Worm (Caenorhabditis elegans) whole organism, midembryonic: Measurements from ENCODE around the gene C25F6.1.

Experiments used
- T22C8.4 ChIP-seq: fragments of 200-800 bp; sonication (Bioruptor generic); IDR thresholded peaks from 2 replicates; pipeline ENCODE4 v1.3.6; 2022; ENCODE audit warnings: missing genetic modification characterization, missing compliant biosample characterization
- cog-1 ChIP-seq: sonication (generic microtip); optimal IDR thresholded peaks from 2 replicates; lab custom pipeline; 2016; ENCODE audit warnings: missing genetic modification characterization, missing compliant biosample characterization
- flt-1 ChIP-seq: fragments of 200-800 bp; sonication (Bioruptor generic); IDR thresholded peaks from 2 replicates; pipeline ENCODE4 v1.3.6; 2022; ENCODE audit warnings: missing genetic modification characterization, missing compliant biosample characterization
- klf-2 ChIP-seq: fragments of 200-800 bp; sonication (Bioruptor generic); conservative IDR thresholded peaks from 2 replicates; pipeline ENCODE4 v1.3.6; 2022; ENCODE audit warnings: missing genetic modification reagents, missing genetic modification characterization, missing compliant biosample characterization
- med-1 ChIP-seq: sonication (generic microtip); optimal IDR thresholded peaks from 2 replicates; lab custom pipeline; 2017; ENCODE audit warnings: missing genetic modification characterization, mild to moderate bottlenecking, missing compliant biosample characterization, antibody characterized with exemption, missing genetic modification reagents; ENCODE audit not compliant: insufficient read depth
- ref-1 ChIP-seq: fragments of 200-800 bp; sonication (Bioruptor generic); conservative IDR thresholded peaks from 2 replicates; pipeline ENCODE4 v1.3.6; 2022; ENCODE audit warnings: missing genetic modification reagents, missing genetic modification characterization, missing compliant biosample characterization
- tab-1 ChIP-seq: fragments of 200-800 bp; sonication (Bioruptor generic); IDR thresholded peaks from 2 replicates; pipeline ENCODE4 v1.3.6; 2022; ENCODE audit warnings: missing genetic modification characterization, missing compliant biosample characterization
- ztf-23 ChIP-seq: fragments of 200-800 bp; sonication (Bioruptor generic); IDR thresholded peaks from 2 replicates; pipeline ENCODE4 v1.3.6; 2022; ENCODE audit warnings: missing genetic modification reagents, missing genetic modification characterization, missing compliant biosample characterization
- ztf-29 ChIP-seq: fragments of 200-800 bp; sonication (Bioruptor generic); IDR thresholded peaks from 2 replicates; pipeline ENCODE4 v1.3.6; 2022; ENCODE audit warnings: missing genetic modification reagents, missing genetic modification characterization, missing compliant biosample characterization

Gene C25F6.1

ce11 chrX:5485931-5486537 lies at the start of gene C25F6.1:
Gene C25F6.1 (plus strand): TSS chrX:5486487.
- TF ChIP-seq flt-1 (GFP tag; lab: Robert Waterston, UW), result no peak
- no peak for TF ChIP-seq cog-1 (tag; lab: Kevin White, UChicago)
- no peak for TF ChIP-seq T22C8.4 (GFP tag; lab: Robert Waterston, UW)
- no peak for TF ChIP-seq ztf-23 (GFP tag; lab: Robert Waterston, UW)
- no peak for TF ChIP-seq klf-2 (GFP tag; lab: Robert Waterston, UW)
- no peak for TF ChIP-seq ztf-29
- no peak for TF ChIP-seq ref-1 (GFP tag; lab: Robert Waterston, UW)
- TF ChIP-seq tab-1 (GFP tag; lab: Robert Waterston, UW), result no peak
- TF ChIP-seq med-1, result no peak

ce11 chrX:5444863-5445262 lies 41.4 kb upstream of the C25F6.1 start, which contains the start of gene itm-2:
Gene itm-2 (plus strand): TSS chrX:5445163.
- no peak for TF ChIP-seq med-1
- no peak for TF ChIP-seq klf-2 (GFP tag; lab: Robert Waterston, UW)
- TF ChIP-seq tab-1 (GFP tag; lab: Robert Waterston, UW), result no peak
- TF ChIP-seq ztf-29, result no peak
- TF ChIP-seq T22C8.4 (GFP tag; lab: Robert Waterston, UW), result no peak
- no peak for TF ChIP-seq cog-1 (tag; lab: Kevin White, UChicago)
- no peak for TF ChIP-seq flt-1 (GFP tag; lab: Robert Waterston, UW)

DNA sequence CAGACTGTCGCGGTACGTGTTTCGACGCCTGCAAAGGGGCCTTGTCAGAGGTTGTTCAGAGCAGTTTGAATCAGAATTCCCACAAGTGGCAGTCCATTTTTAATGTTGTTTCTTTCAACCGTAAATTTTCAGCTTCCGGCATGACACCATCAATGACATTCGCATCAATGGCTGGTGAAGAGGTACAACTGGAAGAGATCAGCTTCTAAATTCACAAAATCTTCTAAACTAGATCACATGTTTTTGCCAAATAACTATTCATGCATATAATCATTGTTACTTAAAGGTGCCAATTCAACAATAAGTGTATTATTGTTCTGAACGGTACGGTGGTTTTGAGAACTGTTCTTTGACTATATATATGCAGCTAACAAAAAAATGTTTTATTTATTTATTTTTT lies 38.9 kb upstream of the C25F6.1 start:
- TF ChIP-seq klf-2 (GFP tag; lab: Robert Waterston, UW) (no peak), ztf-23 (GFP tag; lab: Robert Waterston, UW) (no peak), med-1 (no peak), cog-1 (tag; lab: Kevin White, UChicago) (no peak), T22C8.4 (GFP tag; lab: Robert Waterston, UW) (no peak), ztf-29 (no peak), ref-1 (GFP tag; lab: Robert Waterston, UW) (no peak), flt-1 (GFP tag; lab: Robert Waterston, UW) (no peak)

DNA sequence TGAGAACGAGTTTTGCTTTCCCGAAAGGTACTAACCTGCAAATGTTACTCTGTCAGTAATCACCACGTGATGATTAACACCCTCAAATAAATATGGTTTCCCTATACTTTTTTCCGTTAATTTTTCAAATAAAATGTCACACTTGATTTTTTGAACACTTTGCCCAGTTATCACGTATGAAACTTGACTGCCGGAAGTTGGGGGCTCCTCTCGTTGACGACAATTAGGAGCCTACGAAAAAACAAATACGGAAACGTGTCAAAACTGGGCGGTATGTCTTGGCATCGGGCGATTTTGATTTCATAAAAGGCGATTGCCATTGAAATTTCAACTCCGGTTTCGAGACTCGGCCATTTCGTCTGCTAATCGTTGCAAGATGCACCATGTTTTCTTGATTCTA lies 38.3 kb upstream of the C25F6.1 start, which contains the start of gene C25F6.8:
Gene C25F6.8, plus strand, starts transcription at position 301 of the 400 bp plus-strand sequence.
- TF ChIP-seq flt-1 (GFP tag; lab: Robert Waterston, UW) (no peak), klf-2 (GFP tag; lab: Robert Waterston, UW) (no peak), tab-1 (GFP tag; lab: Robert Waterston, UW) (no peak), ztf-29 (no peak), cog-1 (tag; lab: Kevin White, UChicago) (no peak), T22C8.4 (GFP tag; lab: Robert Waterston, UW) (no peak), med-1 (no peak), ref-1 (GFP tag; lab: Robert Waterston, UW) (no peak), ztf-23 (GFP tag; lab: Robert Waterston, UW) (no peak)

DNA sequence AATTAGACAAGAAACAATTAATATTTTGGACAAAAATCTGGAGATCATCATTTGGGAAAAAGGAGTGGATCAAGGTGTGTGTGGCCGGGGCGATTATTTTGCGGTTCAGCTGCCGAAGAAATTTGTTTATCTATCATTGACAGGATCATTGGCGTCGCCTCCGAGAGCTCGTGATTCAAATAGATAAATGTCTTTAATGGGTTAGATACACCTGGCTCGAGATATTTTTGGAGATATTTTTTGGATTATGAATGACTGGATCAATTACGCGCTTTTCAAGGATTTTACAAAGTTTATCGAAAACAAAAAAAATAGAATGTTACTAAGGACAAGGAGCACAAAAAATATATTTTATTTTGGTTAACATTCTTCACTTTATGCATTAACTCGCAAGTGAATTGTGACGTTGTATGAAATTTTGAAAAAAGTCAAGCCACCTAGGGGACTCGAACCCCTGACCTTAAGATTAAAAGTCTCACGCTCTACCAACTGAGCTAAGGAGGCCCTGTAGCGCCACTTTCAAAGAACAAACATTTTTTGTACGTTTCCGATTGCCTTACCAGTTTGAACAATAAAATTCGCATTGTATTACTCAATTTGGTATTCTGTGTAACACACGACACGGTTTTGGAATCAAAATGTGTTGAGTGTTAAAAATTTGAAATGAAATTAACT lies 35.4 kb upstream of the C25F6.1 start, which contains the start of gene C25F6.6:
Gene C25F6.6, minus strand, starts transcription at position 51 of the 675 bp plus-strand sequence.
- TF ChIP-seq klf-2 (GFP tag; lab: Robert Waterston, UW) (no peak), ztf-23 (GFP tag; lab: Robert Waterston, UW) (no peak), T22C8.4 (GFP tag; lab: Robert Waterston, UW) (no peak), ztf-29 (no peak), cog-1 (tag; lab: Kevin White, UChicago) (no peak), tab-1 (GFP tag; lab: Robert Waterston, UW) (no peak)

DNA sequence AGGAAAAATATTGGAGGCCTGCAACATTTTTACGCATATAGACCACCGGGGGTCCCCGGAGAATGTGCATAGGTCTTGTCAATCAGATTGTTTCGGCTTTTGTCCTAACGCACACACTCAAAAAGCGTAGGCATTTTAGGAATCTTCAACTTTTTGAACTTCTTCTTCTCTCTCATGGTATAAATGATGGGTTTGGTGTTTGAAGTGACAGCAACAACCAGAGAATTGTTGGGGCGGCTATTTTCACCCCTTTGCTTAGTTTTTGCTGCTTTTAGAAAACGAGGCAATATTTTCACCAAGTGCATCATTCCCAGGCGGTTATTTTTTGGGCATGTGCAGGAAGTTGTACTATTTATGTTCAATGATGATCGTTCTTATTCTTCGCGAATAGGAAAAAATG lies 34.6 kb upstream of the C25F6.1 start:
- TF ChIP-seq cog-1 (tag; lab: Kevin White, UChicago) (no peak), ztf-23 (GFP tag; lab: Robert Waterston, UW) (no peak), tab-1 (GFP tag; lab: Robert Waterston, UW) (no peak), med-1 (no peak), T22C8.4 (GFP tag; lab: Robert Waterston, UW) (no peak), ref-1 (GFP tag; lab: Robert Waterston, UW) (no peak), ztf-29 (no peak), klf-2 (GFP tag; lab: Robert Waterston, UW) (no peak), flt-1 (GFP tag; lab: Robert Waterston, UW) (no peak)

DNA sequence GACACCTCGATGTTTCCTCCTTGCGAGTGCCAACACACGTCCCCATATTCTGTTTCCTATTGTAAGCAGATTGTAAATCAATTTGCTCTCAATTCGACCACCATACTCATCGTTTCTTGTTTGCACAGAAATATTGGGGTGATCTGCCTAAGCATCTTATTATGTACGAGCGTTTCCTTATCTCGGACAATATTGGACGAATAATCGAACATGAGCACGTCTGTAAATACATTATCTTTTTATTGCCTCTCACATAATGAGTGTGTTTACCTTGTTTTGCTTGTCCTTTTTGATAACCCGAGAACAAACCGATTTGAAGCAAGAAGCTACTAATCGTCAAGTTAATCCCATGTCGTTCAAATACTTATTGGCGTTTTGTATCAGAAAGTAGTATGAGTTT lies 31.2 kb upstream of the C25F6.1 start:
- TF ChIP-seq T22C8.4 (GFP tag; lab: Robert Waterston, UW) (no peak), flt-1 (GFP tag; lab: Robert Waterston, UW) (no peak), ztf-29 (no peak), klf-2 (GFP tag; lab: Robert Waterston, UW) (no peak), ztf-23 (GFP tag; lab: Robert Waterston, UW) (no peak), tab-1 (GFP tag; lab: Robert Waterston, UW) (no peak), med-1 (no peak), cog-1 (tag; lab: Kevin White, UChicago) (no peak), ref-1 (GFP tag; lab: Robert Waterston, UW) (no peak)

DNA sequence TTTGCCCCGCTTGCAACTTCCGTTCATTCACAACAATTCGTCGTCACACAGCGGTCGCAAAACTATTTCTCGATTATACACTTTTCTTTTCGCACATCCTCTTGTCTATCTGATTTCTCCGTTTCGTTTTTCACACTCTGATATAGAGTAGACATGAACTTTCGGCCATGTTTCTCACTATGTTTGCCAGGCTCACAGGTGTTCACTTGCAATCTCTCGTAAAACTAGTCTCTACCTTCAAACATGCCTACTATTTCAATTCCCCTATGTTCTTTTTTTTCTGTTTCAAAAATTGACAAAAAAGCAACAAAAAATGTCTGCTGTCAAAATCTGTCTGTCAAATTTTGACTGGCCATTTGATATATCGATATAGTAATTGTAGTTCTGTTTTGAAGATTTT lies 29.1 kb upstream of the C25F6.1 start:
- TF ChIP-seq ztf-23 (GFP tag; lab: Robert Waterston, UW) (no peak), cog-1 (tag; lab: Kevin White, UChicago) (no peak), tab-1 (GFP tag; lab: Robert Waterston, UW) (no peak), med-1 (no peak), ztf-29 (no peak), T22C8.4 (GFP tag; lab: Robert Waterston, UW) (no peak), klf-2 (GFP tag; lab: Robert Waterston, UW) (no peak), ref-1 (GFP tag; lab: Robert Waterston, UW) (no peak), flt-1 (GFP tag; lab: Robert Waterston, UW) (no peak)

ce11 chrX:5458043-5458442 lies 28.2 kb upstream of the C25F6.1 start:
- no peak for TF ChIP-seq ref-1 (GFP tag; lab: Robert Waterston, UW)
- TF ChIP-seq tab-1 (GFP tag; lab: Robert Waterston, UW), result no peak
- TF ChIP-seq T22C8.4 (GFP tag; lab: Robert Waterston, UW), result no peak
